Worm (Caenorhabditis elegans) whole organism, L3 larva: Measurements from ENCODE around the gene B0563.7.

ENCODE experiments used
- ZK546.5 ChIP-seq: sonication (generic microtip); optimal IDR thresholded peaks from 2 replicates; lab custom pipeline; 2017; ENCODE audit warnings: missing biosample characterization, missing genetic modification characterization
- ama-1 ChIP-seq: fragments of 150-350 bp; optimal IDR thresholded peaks from 2 replicates; lab custom pipeline; 2018
- ceh-16 ChIP-seq: sonication (generic microtip); optimal IDR thresholded peaks from 2 replicates; lab custom pipeline; 2017; ENCODE audit warnings: missing biosample characterization, missing genetic modification characterization
- ceh-9 ChIP-seq: sonication (generic microtip); optimal IDR thresholded peaks from 2 replicates; lab custom pipeline; 2018; ENCODE audit warnings: missing biosample characterization, missing genetic modification characterization
- egl-27 ChIP-seq: sonication (generic microtip); optimal IDR thresholded peaks from 4 replicates; lab custom pipeline; 2017; ENCODE audit warnings: missing biosample characterization, missing genetic modification reagents, missing genetic modification characterization
- egl-5 ChIP-seq: fragments of 150-350 bp; optimal IDR thresholded peaks from 2 replicates; lab custom pipeline; 2017; ENCODE audit warnings: missing biosample characterization, missing genetic modification reagents, missing genetic modification characterization, inconsistent platforms
- elt-1 ChIP-seq: fragments of 150-350 bp; optimal IDR thresholded peaks from 2 replicates; lab custom pipeline; 2014; ENCODE audit warnings: missing biosample characterization, missing genetic modification characterization
- elt-2 ChIP-seq: sonication (generic microtip); optimal IDR thresholded peaks from 2 replicates; lab custom pipeline; 2016; ENCODE audit warnings: missing genetic modification reagents, mild to moderate bottlenecking, missing genetic modification characterization, missing compliant biosample characterization
- eor-1 ChIP-seq, 2 experiments: fragments of 150-350 bp; optimal IDR thresholded peaks; 2 replicates each; lab custom pipeline; 2014 to 2018; ENCODE audit warnings: missing biosample characterization in 2 of 2, missing genetic modification characterization in 2 of 2
- fkh-10 ChIP-seq: sonication (generic microtip); optimal IDR thresholded peaks from 2 replicates; lab custom pipeline; 2017; ENCODE audit warnings: missing biosample characterization, missing genetic modification reagents, missing genetic modification characterization
- fkh-2 ChIP-seq: fragments of 150-350 bp; optimal IDR thresholded peaks from 2 replicates; lab custom pipeline; 2014; ENCODE audit warnings: missing biosample characterization, missing genetic modification reagents, missing genetic modification characterization
- fos-1 ChIP-seq: fragments of 150-350 bp; optimal IDR thresholded peaks from 2 replicates; lab custom pipeline; 2014; ENCODE audit warnings: missing biosample characterization, missing genetic modification characterization
- jun-1 ChIP-seq: fragments of 150-350 bp; optimal IDR thresholded peaks from 2 replicates; lab custom pipeline; 2014; ENCODE audit warnings: missing biosample characterization, missing genetic modification reagents, missing genetic modification characterization
- lin-15B ChIP-seq: fragments of 150-350 bp; optimal IDR thresholded peaks from 2 replicates; lab custom pipeline; 2014; ENCODE audit warnings: missing biosample characterization, missing genetic modification characterization
- lin-39 ChIP-seq: fragments of 150-350 bp; optimal IDR thresholded peaks from 2 replicates; lab custom pipeline; 2018; ENCODE audit warnings: missing biosample characterization, missing genetic modification reagents, missing genetic modification characterization
- mml-1 ChIP-seq: fragments of 150-350 bp; sonication (generic microtip); optimal IDR thresholded peaks from 3 replicates; lab custom pipeline; 2014; ENCODE audit warnings: missing biosample characterization, missing genetic modification characterization
- nfya-1 ChIP-seq: sonication (generic microtip); optimal IDR thresholded peaks from 2 replicates; lab custom pipeline; 2017; ENCODE audit warnings: missing genetic modification characterization, mild to moderate bottlenecking, missing compliant biosample characterization, antibody characterized with exemption, moderate library complexity; ENCODE audit not compliant: insufficient read depth
- nhr-11 ChIP-seq: fragments of 150-350 bp; optimal IDR thresholded peaks from 2 replicates; lab custom pipeline; 2014; ENCODE audit warnings: missing biosample characterization, missing genetic modification characterization
- nhr-23 ChIP-seq: fragments of 150-350 bp; optimal IDR thresholded peaks from 2 replicates; lab custom pipeline; 2014; ENCODE audit warnings: missing biosample characterization, missing genetic modification reagents, missing genetic modification characterization
- nhr-237 ChIP-seq: fragments of 150-350 bp; optimal IDR thresholded peaks from 2 replicates; lab custom pipeline; 2014; ENCODE audit warnings: missing biosample characterization, missing genetic modification characterization
- nhr-25 ChIP-seq: sonication (generic microtip); optimal IDR thresholded peaks from 2 replicates; lab custom pipeline; 2017; ENCODE audit warnings: missing biosample characterization, missing genetic modification characterization
- nhr-28 ChIP-seq: fragments of 150-350 bp; optimal IDR thresholded peaks from 2 replicates; lab custom pipeline; 2014; ENCODE audit warnings: missing biosample characterization, missing genetic modification characterization
- nhr-43 ChIP-seq: sonication (generic microtip); optimal IDR thresholded peaks from 2 replicates; lab custom pipeline; 2016; ENCODE audit warnings: mild to moderate bottlenecking, missing genetic modification characterization, missing compliant biosample characterization; ENCODE audit not compliant: poor library complexity, severe bottlenecking
- nhr-67 ChIP-seq: fragments of 150-350 bp; optimal IDR thresholded peaks from 2 replicates; lab custom pipeline; 2014; ENCODE audit warnings: missing biosample characterization, missing genetic modification characterization
- nhr-76 ChIP-seq: fragments of 150-350 bp; sonication (generic microtip); optimal IDR thresholded peaks from 5 replicates; lab custom pipeline; 2014; ENCODE audit warnings: missing biosample characterization, missing genetic modification characterization
- pha-4 ChIP-seq: fragments of 150-350 bp; optimal IDR thresholded peaks from 2 replicates; lab custom pipeline; 2014; ENCODE audit warnings: missing biosample characterization, missing genetic modification reagents, missing genetic modification characterization
- pqm-1 ChIP-seq: fragments of 150-350 bp; optimal IDR thresholded peaks from 2 replicates; lab custom pipeline; 2017; ENCODE audit warnings: missing biosample characterization, missing genetic modification characterization, inconsistent platforms
- sea-2 ChIP-seq: fragments of 150-350 bp; sonication (generic microtip); optimal IDR thresholded peaks from 4 replicates; lab custom pipeline; 2014; ENCODE audit warnings: missing biosample characterization, missing genetic modification reagents, missing genetic modification characterization
- skn-1 ChIP-seq: fragments of 150-350 bp; optimal IDR thresholded peaks from 2 replicates; lab custom pipeline; 2014; ENCODE audit warnings: missing biosample characterization, missing genetic modification characterization
- snpc-4 ChIP-seq: fragments of 150-350 bp; optimal IDR thresholded peaks from 2 replicates; lab custom pipeline; 2014; ENCODE audit warnings: missing biosample characterization, missing genetic modification characterization
- tbx-2 ChIP-seq: sonication (generic microtip); optimal IDR thresholded peaks from 2 replicates; lab custom pipeline; 2016; ENCODE audit warnings: mild to moderate bottlenecking, missing genetic modification characterization, missing compliant biosample characterization
- unc-39 ChIP-seq: sonication (generic microtip); optimal IDR thresholded peaks from 4 replicates; lab custom pipeline; 2017; ENCODE audit warnings: missing biosample characterization, missing genetic modification characterization
- unc-62 ChIP-seq: fragments of 150-350 bp; sonication (generic microtip); optimal IDR thresholded peaks from 4 replicates; lab custom pipeline; 2014; ENCODE audit warnings: missing biosample characterization, missing genetic modification reagents, missing genetic modification characterization
- ztf-11 ChIP-seq: fragments of 150-350 bp; optimal IDR thresholded peaks from 2 replicates; lab custom pipeline; 2014; ENCODE audit warnings: missing biosample characterization, missing genetic modification characterization

Gene B0563.7

DNA sequence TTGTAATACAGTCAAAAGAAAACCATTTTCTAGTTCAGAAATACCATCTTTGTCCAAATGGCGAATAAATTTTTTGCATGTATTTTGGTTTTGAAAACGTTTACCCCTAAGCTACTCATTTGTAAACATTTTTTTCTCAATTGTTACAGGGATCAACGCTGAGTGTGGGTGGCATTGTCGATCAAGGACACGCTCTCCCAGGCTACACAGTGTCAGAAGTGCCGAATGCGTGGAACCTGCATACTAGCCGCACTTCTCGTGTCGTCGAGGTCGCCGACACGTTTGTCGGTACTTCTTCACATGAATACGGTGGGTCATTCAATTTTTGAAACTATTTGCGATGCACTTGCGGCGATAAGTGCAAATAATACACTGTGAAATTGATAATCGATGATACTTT, 42.5 kb downstream of the B0563.7 start:
- TF ChIP-seq nhr-25 (peak; percentile 80), lin-39 (tag; lab: Kevin White, UChicago) (no peak)

DNA sequence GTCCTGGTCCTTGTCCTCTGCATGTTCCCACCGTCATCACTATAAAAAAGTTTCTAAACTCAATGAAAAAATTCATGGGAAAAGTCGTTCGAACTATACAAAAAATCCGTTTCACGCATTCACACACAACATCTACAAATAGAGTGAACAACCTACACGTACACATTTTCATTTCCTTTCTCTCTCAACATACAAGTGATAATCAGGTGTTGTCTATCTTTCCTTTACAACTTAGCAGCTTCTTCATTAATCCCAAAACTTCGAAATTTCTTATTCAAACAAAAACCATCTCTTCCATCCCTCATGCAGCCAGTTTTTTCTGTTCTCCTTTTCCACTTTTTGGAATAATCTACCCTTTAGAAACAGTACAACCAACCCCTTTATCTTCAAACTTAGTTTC, 46.2 kb downstream of the B0563.7 start:
- no peak for TF ChIP-seq fkh-10 (GFP tag; lab: Kevin White, UChicago)
- no peak for TF ChIP-seq lin-15B
- TF ChIP-seq egl-5 (tag; lab: Kevin White, UChicago): no peak
- TF ChIP-seq nhr-11: no peak
- TF ChIP-seq ama-1 (lab: Kevin White, UChicago): no peak
- no peak for TF ChIP-seq ztf-11
- no peak for TF ChIP-seq fos-1
- no peak for TF ChIP-seq egl-27
- no peak for TF ChIP-seq nhr-43
- no peak for TF ChIP-seq pha-4 (tag; lab: Kevin White, UChicago)
- TF ChIP-seq, all 47 proteins: peak for 0

DNA sequence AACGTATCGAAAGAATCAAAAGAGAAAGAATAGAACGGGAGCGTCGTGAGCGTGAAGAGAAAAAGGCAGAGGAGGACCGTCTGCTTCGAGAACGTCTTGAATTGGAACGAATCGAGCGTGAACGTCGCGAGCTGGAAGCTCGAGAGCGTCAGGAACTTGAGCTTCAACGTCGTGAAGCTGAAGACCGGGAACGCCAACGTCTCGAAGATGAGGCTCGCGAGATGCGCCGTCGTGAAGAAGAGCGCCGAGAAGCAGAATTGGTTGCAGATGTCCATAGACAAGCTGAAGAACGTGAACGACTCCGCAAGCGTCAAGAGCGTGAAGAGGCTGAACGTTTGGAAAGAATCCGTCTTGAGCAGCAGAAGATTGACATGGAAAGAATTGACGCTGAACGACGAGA, 48.2 kb downstream of the B0563.7 start:
- TF ChIP-seq nhr-43: no peak
- TF ChIP-seq nhr-237 (tag; lab: Kevin White, UChicago): no peak
- no peak for TF ChIP-seq ZK546.5 (tag; lab: Kevin White, UChicago)
- TF ChIP-seq elt-1: no peak
- TF ChIP-seq ceh-9: no peak
- TF ChIP-seq nhr-67 (tag; lab: Kevin White, UChicago): no peak
- no peak for TF ChIP-seq skn-1 (tag; lab: Kevin White, UChicago)
- TF ChIP-seq mml-1: no peak
- no peak for TF ChIP-seq pha-4 (tag; lab: Kevin White, UChicago)
- TF ChIP-seq nhr-28 (tag; lab: Kevin White, UChicago): no peak
- no peak for TF ChIP-seq snpc-4 (tag; lab: Kevin White, UChicago)
- no peak for TF ChIP-seq fkh-2 (tag; lab: Kevin White, UChicago)
- no peak for TF ChIP-seq sea-2
- no peak for TF ChIP-seq tbx-2 (tag; lab: Kevin White, UChicago)
- no peak for TF ChIP-seq fos-1

- peak; percentile 12 for TF ChIP-seq pqm-1 (tag; lab: Kevin White, UChicago)
- peak; percentile 48 for TF ChIP-seq elt-2 (tag; lab: Kevin White, UChicago)
- no peak for TF ChIP-seq nhr-76 (tag; lab: Kevin White, UChicago)
Observed at ce11 chrX:9105075-9105474, 49.0 kb downstream of the B0563.7 start.

- TF ChIP-seq nfya-1 (tag; lab: Kevin White, UChicago) (no peak), unc-39 (tag; lab: Kevin White, UChicago) (no peak), tbx-2 (tag; lab: Kevin White, UChicago) (no peak), mml-1 (no peak), pha-4 (tag; lab: Kevin White, UChicago) (peak; percentile 83), fkh-10 (GFP tag; lab: Kevin White, UChicago) (no peak), nhr-43 (no peak), egl-5 (tag; lab: Kevin White, UChicago) (no peak), eor-1 (tag; optimal IDR thresholded peaks at IDR 0.05; lab: Kevin White, UChicago) (no peak), unc-62 (GFP tag; lab: Kevin White, UChicago) (no peak), nhr-28 (tag; lab: Kevin White, UChicago) (no peak), pqm-1 (tag; lab: Kevin White, UChicago) (peak; percentile 49)
Observed at ce11 chrX:9104399-9104798, 49.7 kb downstream of the B0563.7 start.

DNA sequence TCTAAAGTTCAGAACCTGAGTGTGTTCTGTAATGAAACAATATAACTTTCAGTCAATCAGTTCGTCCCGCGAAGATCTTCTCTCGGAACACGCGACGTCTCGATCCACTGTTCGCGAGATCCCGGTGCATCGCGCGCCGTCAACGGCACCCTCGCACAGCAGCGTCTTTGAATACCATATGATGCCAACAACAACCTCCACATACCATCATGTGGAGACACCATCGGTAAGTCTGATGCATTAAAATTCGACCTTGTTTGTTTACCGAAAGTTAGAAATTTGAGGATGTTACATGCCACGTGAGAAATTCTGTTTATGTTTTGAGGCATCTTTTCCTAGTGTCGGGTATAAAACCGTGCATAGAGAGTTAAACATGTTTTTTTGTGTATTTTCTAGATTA, 50.5 kb downstream of the B0563.7 start:
- no peak for TF ChIP-seq pha-4 (tag; lab: Kevin White, UChicago)
- TF ChIP-seq ceh-16 (tag; lab: Kevin White, UChicago): no peak
- TF ChIP-seq nhr-43: no peak
- TF ChIP-seq nhr-237 (tag; lab: Kevin White, UChicago): no peak
- TF ChIP-seq jun-1 (tag; lab: Kevin White, UChicago): no peak
- no peak for TF ChIP-seq mml-1
- no peak for TF ChIP-seq fos-1
- no peak for TF ChIP-seq nhr-23 (tag; lab: Kevin White, UChicago)
- no peak for TF ChIP-seq egl-5 (tag; lab: Kevin White, UChicago)
